Worm (Caenorhabditis elegans): ENCODE results near the gene epic-3.

Gene epic-3

DNA sequence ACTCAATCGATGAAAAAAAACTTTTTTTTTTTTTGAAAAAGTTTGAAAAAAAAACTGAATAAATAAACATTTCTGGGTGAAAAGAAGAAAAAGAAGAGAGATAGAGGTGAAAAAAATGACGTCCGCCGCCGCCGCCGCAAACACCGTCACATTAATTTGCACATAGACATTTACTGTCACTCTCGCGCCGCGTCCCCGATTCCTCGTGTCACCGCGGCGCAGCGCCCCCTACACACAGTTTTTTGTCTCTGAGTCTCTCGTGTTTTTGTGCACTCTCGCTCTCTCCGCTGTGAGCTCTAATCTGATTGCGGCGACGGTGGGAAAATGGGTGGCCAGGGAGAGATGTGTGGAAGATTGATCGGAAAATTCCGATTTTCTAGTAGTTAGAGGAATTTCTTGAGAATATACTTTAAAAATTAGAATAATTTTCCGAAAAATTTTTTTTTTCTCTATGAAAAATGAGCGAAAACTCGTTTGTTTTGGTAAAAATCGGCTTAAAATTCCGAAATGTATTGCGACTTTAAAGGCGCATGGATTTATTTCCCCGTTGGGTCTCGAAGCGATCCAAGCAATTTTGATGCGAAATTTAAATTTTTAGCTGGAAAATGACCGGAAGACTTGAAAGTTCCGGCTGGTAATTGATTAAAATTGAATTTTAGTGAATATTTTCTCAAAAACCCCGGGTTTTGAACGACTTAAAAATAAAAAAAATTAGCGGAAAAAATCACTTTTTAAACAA is 15.4 kb upstream of the epic-3 start (continued):
- TF ChIP-seq aha-1 (tag) (peak; percentile 40), hlh-30 (tag; optimal IDR thresholded peaks at IDR 0.05; ENCODE audit: insufficient read depth) (peak; percentile 75), nhr-76 (tag; optimal IDR thresholded peaks at IDR 0.05) (no peak), nhr-48 (tag; optimal IDR thresholded peaks at IDR 0.05) (no peak), ZK337.2 (GFP tag; IDR thresholded peaks at IDR 0.05) (no peak), F37D6.2 (tag; optimal IDR thresholded peaks at IDR 0.05) (no peak), daf-19 (GFP tag; conservative IDR thresholded peaks at IDR 0.05) (no peak), madf-5 (GFP tag; IDR thresholded peaks at IDR 0.05) (no peak), hlh-11 (tag; optimal IDR thresholded peaks at IDR 0.05) (peak; percentile 61), egl-27 (tag; optimal IDR thresholded peaks at IDR 0.05) (no peak), skn-1 (tag; optimal IDR thresholded peaks at IDR 0.05) (no peak), madf-9 (GFP tag; conservative IDR thresholded peaks at IDR 0.05) (peak; percentile 47; the same call in 1 of the 2 replicates), set-16 (GFP tag; IDR thresholded peaks at IDR 0.05) (peak; percentile 61), snpc-4 (tag; optimal IDR thresholded peaks at IDR 0.05) (no peak), daf-12 (tag; optimal IDR thresholded peaks at IDR 0.05) (no peak), F26F4.8 (GFP tag; conservative IDR thresholded peaks at IDR 0.05) (no peak), lin-39 (tag; optimal IDR thresholded peaks at IDR 0.05) (no peak), hif-1 (tag; optimal IDR thresholded peaks at IDR 0.05) (no peak), nhr-6 (tag; optimal IDR thresholded peaks at IDR 0.05) (no peak), lin-1 (GFP tag; IDR thresholded peaks at IDR 0.05) (no peak), D1046.2 (GFP tag; IDR thresholded peaks at IDR 0.05) (no peak), php-3 (GFP tag; IDR thresholded peaks at IDR 0.05) (no peak)

DNA sequence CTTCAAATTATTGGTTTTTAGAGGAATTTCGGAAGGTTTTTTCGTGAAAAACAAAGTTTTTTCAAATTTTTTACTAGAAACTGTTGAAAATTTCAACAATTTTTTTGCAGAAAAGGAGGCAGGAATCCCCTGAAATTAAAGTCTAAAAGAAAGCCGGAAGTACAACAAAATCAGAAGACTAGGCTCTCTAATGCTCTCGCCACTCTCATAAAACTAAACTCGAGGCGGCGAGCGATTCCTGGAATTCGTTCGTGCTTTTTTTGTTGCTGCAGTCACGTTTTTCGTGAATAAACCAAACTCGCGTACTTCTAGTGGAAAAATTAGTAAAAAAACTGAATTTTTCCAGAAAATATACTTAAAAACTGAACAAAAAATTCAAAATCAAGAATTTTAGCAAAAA is 14.7 kb upstream of the epic-3 start:
- TF ChIP-seq dmd-6 (GFP tag; IDR thresholded peaks at IDR 0.05) (no peak), F37D6.2 (tag; optimal IDR thresholded peaks at IDR 0.05) (no peak), set-16 (GFP tag; IDR thresholded peaks at IDR 0.05) (no peak), madf-9 (GFP tag; conservative IDR thresholded peaks at IDR 0.05) (0 out of 2 replicates have a peak, but pooled peaks have one; percentile 23), mxl-2 (GFP tag; conservative IDR thresholded peaks at IDR 0.05) (no peak), mxl-3 (GFP tag; optimal IDR thresholded peaks at IDR 0.05) (no peak), lin-38 (GFP tag; IDR thresholded peaks at IDR 0.05) (no peak)

DNA sequence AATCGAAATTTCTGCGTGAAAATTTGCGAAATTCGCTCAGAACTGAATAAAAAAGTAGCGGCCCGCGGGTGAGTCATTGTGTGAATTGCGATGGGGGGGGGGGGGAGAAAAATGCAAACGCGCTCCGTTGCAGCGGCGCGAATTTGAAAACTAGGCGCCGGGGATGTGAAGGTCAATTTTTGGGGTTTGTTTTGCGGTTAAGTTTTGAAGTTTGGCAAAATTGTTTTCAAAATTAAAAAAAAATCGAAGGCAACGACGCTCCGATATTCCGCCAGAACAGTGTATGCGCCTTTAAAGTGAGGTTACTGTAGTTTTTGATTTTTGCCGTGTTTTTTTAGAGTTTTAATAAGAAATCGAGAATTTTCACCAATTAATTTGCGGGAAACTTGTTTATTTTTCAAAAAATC is 14.1 kb upstream of the epic-3 start:
- no peak for TF ChIP-seq zfp-3 (GFP tag; conservative IDR thresholded peaks at IDR 0.05)
- TF ChIP-seq hmg-1.1 (GFP tag; IDR thresholded peaks at IDR 0.05): peak; percentile 30; the same call in 1 of the 2 replicates
- TF ChIP-seq rbr-2 (tag; optimal IDR thresholded peaks at IDR 0.05): peak; percentile 30
- TF ChIP-seq unc-130 (GFP tag; optimal IDR thresholded peaks at IDR 0.05): no peak
- TF ChIP-seq ama-1 (optimal IDR thresholded peaks at IDR 0.05): peak; percentile 38
- peak; percentile 93 for TF ChIP-seq Y48G9A.11 (GFP tag; IDR thresholded peaks at IDR 0.05)
- TF ChIP-seq mes-2 (tag; optimal IDR thresholded peaks at IDR 0.05; ENCODE audit: poor library complexity, severe bottlenecking): peak; percentile 70
- TF ChIP-seq lin-38 (GFP tag; IDR thresholded peaks at IDR 0.05): peak; percentile 95
- TF ChIP-seq dpl-1 (GFP tag; optimal IDR thresholded peaks at IDR 0.05): peak; percentile 81
- no peak for TF ChIP-seq ceh-20 (GFP tag; IDR thresholded peaks at IDR 0.05)
- TF ChIP-seq pha-4 (GFP tag; IDR thresholded peaks at IDR 0.05): no peak; the same call in 1 of the 2 replicates
- no peak for TF ChIP-seq pha-4 (tag; optimal IDR thresholded peaks at IDR 0.05)
- no peak for TF ChIP-seq skn-1 (tag; optimal IDR thresholded peaks at IDR 0.05)
- TF ChIP-seq daf-16 (GFP tag; optimal IDR thresholded peaks at IDR 0.05): no peak
- TF ChIP-seq daf-16 (tag; optimal IDR thresholded peaks at IDR 0.05): no peak
- TF ChIP-seq hif-1 (tag; optimal IDR thresholded peaks at IDR 0.05): peak in 1 of 2 experiments; percentile 47
- TF ChIP-seq ceh-62 (tag; optimal IDR thresholded peaks at IDR 0.05): no peak
- TF ChIP-seq unc-62 (GFP tag; optimal IDR thresholded peaks at IDR 0.05 in 1 of 2): peak in 1 of 2 experiments; percentile 92
- no peak for TF ChIP-seq unc-62 (tag; optimal IDR thresholded peaks at IDR 0.05)
- TF ChIP-seq lim-7 (GFP tag; IDR thresholded peaks at IDR 0.05): no peak
- TF ChIP-seq lir-3 (tag; optimal IDR thresholded peaks at IDR 0.05): no peak
- no peak for TF ChIP-seq nhr-76 (tag; optimal IDR thresholded peaks at IDR 0.05)
- TF ChIP-seq nhr-6 (tag; optimal IDR thresholded peaks at IDR 0.05): peak; percentile 14
- TF ChIP-seq Y105C5A.15 (GFP tag; IDR thresholded peaks at IDR 0.05): no peak
- TF ChIP-seq mdt-29 (GFP tag; IDR thresholded peaks at IDR 0.05): 0 out of 2 replicates have a peak, but pooled peaks have one; percentile 39
- TF ChIP-seq dmd-9 (GFP tag; IDR thresholded peaks at IDR 0.05): no peak
- no peak for TF ChIP-seq zag-1 (tag; optimal IDR thresholded peaks at IDR 0.05)
